Worm (Caenorhabditis elegans): ENCODE measurements around the gene srg-28.

- TF ChIP-seq unc-62 (GFP tag; optimal IDR thresholded peaks at IDR 0.05), result no peak
- TF ChIP-seq mab-5 (tag; optimal IDR thresholded peaks at IDR 0.05), result peak; percentile 30
- TF ChIP-seq lin-13 (GFP tag; optimal IDR thresholded peaks at IDR 0.05), result no peak
- TF ChIP-seq elt-1 (tag; optimal IDR thresholded peaks at IDR 0.05), result no peak
- TF ChIP-seq skn-1 (tag; optimal IDR thresholded peaks at IDR 0.05), result no peak
- no peak for TF ChIP-seq zag-1 (tag; optimal IDR thresholded peaks at IDR 0.05)
- TF ChIP-seq mdl-1 (tag; optimal IDR thresholded peaks at IDR 0.05), result no peak
- no peak for TF ChIP-seq snpc-4 (tag; optimal IDR thresholded peaks at IDR 0.05)
- no peak for TF ChIP-seq unc-39 (tag; optimal IDR thresholded peaks at IDR 0.05)
- no peak for TF ChIP-seq nhr-11 (tag; optimal IDR thresholded peaks at IDR 0.05)
- no peak for TF ChIP-seq ama-1 (optimal IDR thresholded peaks at IDR 0.05)
- no peak for TF ChIP-seq sma-3 (GFP tag; optimal IDR thresholded peaks at IDR 0.05)
- no peak for TF ChIP-seq unc-55 (GFP tag; optimal IDR thresholded peaks at IDR 0.05)
Measured at ce11 chrV:5295940-5296339, 38.7 kb upstream of the srg-28 start.
